Fruit fly (Drosophila melanogaster) whole organism, embryonic: ENCODE data around the gene CG3071.

ENCODE experiments used
- Bgb ChIP-seq: fragments of 200-800 bp; sonication (Bioruptor generic); IDR thresholded peaks from 2 replicates; pipeline ENCODE4 v1.3.6; 2022; ENCODE audit warnings: missing biosample characterization, missing genetic modification characterization; ENCODE audit not compliant: partially characterized antibody
- CG10431 ChIP-seq: fragments of 200-800 bp; sonication (Bioruptor generic); optimal IDR thresholded peaks from 3 replicates; lab custom pipeline; 2018; ENCODE audit warnings: missing biosample characterization, mild to moderate bottlenecking, missing genetic modification characterization
- CG11247 ChIP-seq: fragments of 200-800 bp; sonication (Bioruptor generic); IDR thresholded peaks from 2 replicates; pipeline ENCODE4 v1.3.6; 2022; ENCODE audit warnings: missing biosample characterization, missing genetic modification characterization
- CG13296 ChIP-seq: fragments of 200-800 bp; sonication (Bioruptor generic); optimal IDR thresholded peaks from 3 replicates; lab custom pipeline; 2018; ENCODE audit warnings: missing biosample characterization, mild to moderate bottlenecking, missing genetic modification characterization
- CG13624 ChIP-seq: fragments of 200-800 bp; sonication (Bioruptor generic); optimal IDR thresholded peaks from 2 replicates; lab custom pipeline; 2016; ENCODE audit warnings: missing biosample characterization, missing genetic modification characterization
- CG17359 ChIP-seq: fragments of 200-800 bp; sonication (Bioruptor generic); optimal IDR thresholded peaks from 3 replicates; lab custom pipeline; 2018; ENCODE audit warnings: missing biosample characterization, mild to moderate bottlenecking, missing genetic modification characterization, moderate library complexity
- CG2889 ChIP-seq: fragments of 200-800 bp; sonication (Bioruptor generic); IDR thresholded peaks from 3 replicates; pipeline ENCODE4 v1.3.6; 2022; ENCODE audit warnings: missing biosample characterization, missing genetic modification characterization
- CG32532 ChIP-seq: fragments of 200-800 bp; sonication (Bioruptor generic); IDR thresholded peaks from 2 replicates; pipeline ENCODE4 v1.3.6; 2022; ENCODE audit warnings: missing biosample characterization, missing genetic modification characterization
- CG6854 ChIP-seq: fragments of 200-800 bp; sonication (Bioruptor generic); optimal IDR thresholded peaks from 3 replicates; lab custom pipeline; 2017; ENCODE audit warnings: missing biosample characterization, mild to moderate bottlenecking, missing genetic modification characterization
- Sin3A ChIP-seq: fragments of >200 bp; optimal IDR thresholded peaks from 2 replicates; lab custom pipeline; 2018
- lab ChIP-seq: fragments of 200-800 bp; sonication (Bioruptor generic); optimal IDR thresholded peaks from 3 replicates; lab custom pipeline; 2017; ENCODE audit warnings: missing biosample characterization, missing genetic modification characterization, mild to moderate bottlenecking, moderate library complexity, missing genetic modification reagents
- mam ChIP-seq: fragments of 200-800 bp; sonication (Bioruptor generic); optimal IDR thresholded peaks from 3 replicates; lab custom pipeline; 2016; ENCODE audit warnings: missing biosample characterization, missing genetic modification characterization
- stwl ChIP-seq: fragments of 200-800 bp; sonication (Bioruptor generic); optimal IDR thresholded peaks from 3 replicates; lab custom pipeline; 2018; ENCODE audit warnings: missing biosample characterization, mild to moderate bottlenecking, missing genetic modification characterization, moderate library complexity
- tll ChIP-seq, 2 experiments: fragments of 200-800 bp in 1 of 2; fragments of >200 bp in 1 of 2; sonication (Bioruptor generic) in 1 of 2; optimal IDR thresholded peaks; 2 replicates each; lab custom pipeline; 2017 to 2019; ENCODE audit warnings: missing biosample characterization in 2 of 2, missing genetic modification characterization in 2 of 2, mild to moderate bottlenecking in 1 of 2, moderate library complexity in 1 of 2

- TF ChIP-seq stwl (tag; lab: Kevin White, UChicago): no peak
- no peak for TF ChIP-seq CG6854 (GFP tag; lab: Kevin White, UChicago)
- no peak for TF ChIP-seq CG32532 (GFP tag; lab: Robert Waterston, UW)
- no peak for TF ChIP-seq lab (GFP tag; lab: Kevin White, UChicago)
- TF ChIP-seq Sin3A (lab: Kevin White, UChicago): no peak
- TF ChIP-seq CG2889 (GFP tag; lab: Robert Waterston, UW): no peak
- no peak for TF ChIP-seq CG11247 (GFP tag; lab: Robert Waterston, UW)
- no peak for TF ChIP-seq CG17359
- TF ChIP-seq CG10431 (GFP tag; lab: Kevin White, UChicago): no peak
- TF ChIP-seq Bgb (GFP tag; lab: Robert Waterston, UW): no peak
- TF ChIP-seq tll (GFP tag; optimal IDR thresholded peaks at IDR 0.05; lab: Kevin White, UChicago): no peak
- TF ChIP-seq CG13624 (GFP tag; lab: Kevin White, UChicago): no peak
- no peak for TF ChIP-seq mam (GFP tag; lab: Kevin White, UChicago)
- no peak for TF ChIP-seq CG13296 (GFP tag; lab: Kevin White, UChicago)
Measured at dm6 chrX:2219899-2220298, 42.7 kb upstream of the CG3071 start.
